Worm (Caenorhabditis elegans) whole organism, L3 larva: ENCODE measurements around the gene T05A8.6.
A peak's percentile ranks its signal among the peaks of the same experiment; 100 is the strongest.

Source experiments
- R02D3.7 ChIP-seq: fragments of 150-350 bp; optimal IDR thresholded peaks from 2 replicates; lab custom pipeline; 2014; ENCODE audit warnings: missing biosample characterization, missing genetic modification characterization
- ZK546.5 ChIP-seq: sonication (generic microtip); optimal IDR thresholded peaks from 2 replicates; lab custom pipeline; 2017; ENCODE audit warnings: missing biosample characterization, missing genetic modification characterization
- aly-2 ChIP-seq: fragments of 150-350 bp; optimal IDR thresholded peaks from 2 replicates; lab custom pipeline; 2014; ENCODE audit warnings: missing biosample characterization, missing genetic modification characterization
- ama-1 ChIP-seq: fragments of 150-350 bp; optimal IDR thresholded peaks from 2 replicates; lab custom pipeline; 2018
- ceh-16 ChIP-seq: sonication (generic microtip); optimal IDR thresholded peaks from 2 replicates; lab custom pipeline; 2017; ENCODE audit warnings: missing biosample characterization, missing genetic modification characterization
- ceh-28 ChIP-seq: fragments of 150-350 bp; optimal IDR thresholded peaks from 2 replicates; lab custom pipeline; 2014; ENCODE audit warnings: missing biosample characterization, missing genetic modification reagents, missing genetic modification characterization
- ceh-82 ChIP-seq: fragments of 150-350 bp; optimal IDR thresholded peaks from 2 replicates; lab custom pipeline; 2014; ENCODE audit warnings: missing biosample characterization, missing genetic modification characterization
- ceh-9 ChIP-seq: sonication (generic microtip); optimal IDR thresholded peaks from 2 replicates; lab custom pipeline; 2018; ENCODE audit warnings: missing biosample characterization, missing genetic modification characterization
- egl-5 ChIP-seq: fragments of 150-350 bp; optimal IDR thresholded peaks from 2 replicates; lab custom pipeline; 2017; ENCODE audit warnings: missing biosample characterization, missing genetic modification reagents, missing genetic modification characterization, inconsistent platforms
- elt-2 ChIP-seq: sonication (generic microtip); optimal IDR thresholded peaks from 2 replicates; lab custom pipeline; 2016; ENCODE audit warnings: missing genetic modification reagents, mild to moderate bottlenecking, missing genetic modification characterization, missing compliant biosample characterization
- elt-3 ChIP-seq, 3 experiments: fragments of 150-350 bp in 1 of 3; sonication (generic microtip) in 2 of 3; optimal IDR thresholded peaks; 2 replicates in 2 of 3; 4 replicates in 1 of 3; lab custom pipeline; 2014 to 2017; ENCODE audit warnings: missing biosample characterization in 3 of 3, missing genetic modification characterization in 3 of 3
- eor-1 ChIP-seq, 2 experiments: fragments of 150-350 bp; optimal IDR thresholded peaks; 2 replicates each; lab custom pipeline; 2014 to 2018; ENCODE audit warnings: missing biosample characterization in 2 of 2, missing genetic modification characterization in 2 of 2
- fkh-2 ChIP-seq: fragments of 150-350 bp; optimal IDR thresholded peaks from 2 replicates; lab custom pipeline; 2014; ENCODE audit warnings: missing biosample characterization, missing genetic modification reagents, missing genetic modification characterization
- fos-1 ChIP-seq: fragments of 150-350 bp; optimal IDR thresholded peaks from 2 replicates; lab custom pipeline; 2014; ENCODE audit warnings: missing biosample characterization, missing genetic modification characterization
- hmg-11 ChIP-seq: sonication (generic microtip); optimal IDR thresholded peaks from 2 replicates; lab custom pipeline; 2016; ENCODE audit warnings: missing genetic modification characterization, missing compliant biosample characterization
- jun-1 ChIP-seq: fragments of 150-350 bp; optimal IDR thresholded peaks from 2 replicates; lab custom pipeline; 2014; ENCODE audit warnings: missing biosample characterization, missing genetic modification reagents, missing genetic modification characterization
- lin-15B ChIP-seq: fragments of 150-350 bp; optimal IDR thresholded peaks from 2 replicates; lab custom pipeline; 2014; ENCODE audit warnings: missing biosample characterization, missing genetic modification characterization
- lin-39 ChIP-seq: fragments of 150-350 bp; optimal IDR thresholded peaks from 2 replicates; lab custom pipeline; 2018; ENCODE audit warnings: missing biosample characterization, missing genetic modification reagents, missing genetic modification characterization
- lsy-12 ChIP-seq: sonication (generic microtip); optimal IDR thresholded peaks from 2 replicates; lab custom pipeline; 2016; ENCODE audit warnings: mild to moderate bottlenecking, missing genetic modification characterization, missing compliant biosample characterization
- mdl-1 ChIP-seq: fragments of 150-350 bp; optimal IDR thresholded peaks from 2 replicates; lab custom pipeline; 2014; ENCODE audit warnings: missing biosample characterization, missing genetic modification characterization
- mml-1 ChIP-seq: fragments of 150-350 bp; sonication (generic microtip); optimal IDR thresholded peaks from 3 replicates; lab custom pipeline; 2014; ENCODE audit warnings: missing biosample characterization, missing genetic modification characterization
- nhr-12 ChIP-seq: fragments of 150-350 bp; optimal IDR thresholded peaks from 2 replicates; lab custom pipeline; 2014; ENCODE audit warnings: missing biosample characterization, missing genetic modification characterization
- nhr-23 ChIP-seq: fragments of 150-350 bp; optimal IDR thresholded peaks from 2 replicates; lab custom pipeline; 2014; ENCODE audit warnings: missing biosample characterization, missing genetic modification reagents, missing genetic modification characterization
- nhr-237 ChIP-seq: fragments of 150-350 bp; optimal IDR thresholded peaks from 2 replicates; lab custom pipeline; 2014; ENCODE audit warnings: missing biosample characterization, missing genetic modification characterization
- nhr-25 ChIP-seq: sonication (generic microtip); optimal IDR thresholded peaks from 2 replicates; lab custom pipeline; 2017; ENCODE audit warnings: missing biosample characterization, missing genetic modification characterization
- nhr-28 ChIP-seq: fragments of 150-350 bp; optimal IDR thresholded peaks from 2 replicates; lab custom pipeline; 2014; ENCODE audit warnings: missing biosample characterization, missing genetic modification characterization
- nhr-43 ChIP-seq: sonication (generic microtip); optimal IDR thresholded peaks from 2 replicates; lab custom pipeline; 2016; ENCODE audit warnings: mild to moderate bottlenecking, missing genetic modification characterization, missing compliant biosample characterization; ENCODE audit not compliant: poor library complexity, severe bottlenecking
- nhr-67 ChIP-seq: fragments of 150-350 bp; optimal IDR thresholded peaks from 2 replicates; lab custom pipeline; 2014; ENCODE audit warnings: missing biosample characterization, missing genetic modification characterization
- nhr-76 ChIP-seq: fragments of 150-350 bp; sonication (generic microtip); optimal IDR thresholded peaks from 5 replicates; lab custom pipeline; 2014; ENCODE audit warnings: missing biosample characterization, missing genetic modification characterization
- pha-4 ChIP-seq: fragments of 150-350 bp; optimal IDR thresholded peaks from 2 replicates; lab custom pipeline; 2014; ENCODE audit warnings: missing biosample characterization, missing genetic modification reagents, missing genetic modification characterization
- pqm-1 ChIP-seq: fragments of 150-350 bp; optimal IDR thresholded peaks from 2 replicates; lab custom pipeline; 2017; ENCODE audit warnings: missing biosample characterization, missing genetic modification characterization, inconsistent platforms
- skn-1 ChIP-seq: fragments of 150-350 bp; optimal IDR thresholded peaks from 2 replicates; lab custom pipeline; 2014; ENCODE audit warnings: missing biosample characterization, missing genetic modification characterization
- tbx-2 ChIP-seq: sonication (generic microtip); optimal IDR thresholded peaks from 2 replicates; lab custom pipeline; 2016; ENCODE audit warnings: mild to moderate bottlenecking, missing genetic modification characterization, missing compliant biosample characterization
- unc-39 ChIP-seq: sonication (generic microtip); optimal IDR thresholded peaks from 4 replicates; lab custom pipeline; 2017; ENCODE audit warnings: missing biosample characterization, missing genetic modification characterization
- unc-62 ChIP-seq: fragments of 150-350 bp; sonication (generic microtip); optimal IDR thresholded peaks from 4 replicates; lab custom pipeline; 2014; ENCODE audit warnings: missing biosample characterization, missing genetic modification reagents, missing genetic modification characterization
- zag-1 ChIP-seq: fragments of 150-350 bp; optimal IDR thresholded peaks from 2 replicates; lab custom pipeline; 2014; ENCODE audit warnings: missing biosample characterization, missing genetic modification characterization
- ztf-11 ChIP-seq: fragments of 150-350 bp; optimal IDR thresholded peaks from 2 replicates; lab custom pipeline; 2014; ENCODE audit warnings: missing biosample characterization, missing genetic modification characterization
- ztf-4 ChIP-seq: fragments of 150-350 bp; optimal IDR thresholded peaks from 2 replicates; lab custom pipeline; 2014; ENCODE audit warnings: missing biosample characterization, missing genetic modification characterization

T05A8.6 gene

DNA sequence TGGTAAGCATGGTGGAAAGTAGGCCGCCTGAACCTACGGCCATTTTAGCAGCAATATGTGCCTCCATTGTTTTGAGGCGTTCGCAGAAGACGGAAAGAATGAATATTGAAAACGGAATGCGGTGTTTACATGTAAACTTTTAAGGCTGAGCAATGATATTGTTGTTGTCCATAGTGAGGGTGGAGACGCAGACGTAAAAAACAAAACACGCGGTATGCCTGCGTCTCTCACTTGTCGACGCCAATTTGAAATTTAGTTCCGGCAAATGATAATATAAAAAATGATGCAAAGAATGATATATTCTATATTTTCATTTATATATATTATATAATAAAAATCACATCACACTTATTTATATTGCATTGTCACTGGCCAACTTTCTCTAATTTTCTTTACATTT is 31.6 kb downstream of the T05A8.6 start, which contains the start of gene Y47G7B.2:
Gene Y47G7B.2, minus strand, starts transcription at position 143 of the 400 bp plus-strand sequence.
- TF ChIP-seq egl-5 (tag; lab: Kevin White, UChicago) (peak; percentile 15), nhr-67 (tag; lab: Kevin White, UChicago) (no peak), nhr-25 (tag; lab: Kevin White, UChicago) (no peak), nhr-76 (tag; lab: Kevin White, UChicago) (no peak), ceh-82 (tag; lab: Kevin White, UChicago) (no peak), skn-1 (tag; lab: Kevin White, UChicago) (no peak), nhr-28 (tag; lab: Kevin White, UChicago) (no peak), lin-39 (tag; lab: Kevin White, UChicago) (peak; percentile 16), zag-1 (tag; lab: Kevin White, UChicago) (no peak), elt-2 (tag; lab: Kevin White, UChicago) (peak; percentile 23), ceh-28 (tag; lab: Kevin White, UChicago) (no peak), hmg-11 (tag; lab: Kevin White, UChicago) (no peak), tbx-2 (tag; lab: Kevin White, UChicago) (no peak), mdl-1 (tag; lab: Kevin White, UChicago) (no peak), ama-1 (lab: Kevin White, UChicago) (no peak), elt-3 (tag; optimal IDR thresholded peaks at IDR 0.05; lab: Kevin White, UChicago) (no peak), fkh-2 (tag; lab: Kevin White, UChicago) (no peak), unc-39 (tag; lab: Kevin White, UChicago) (no peak)

DNA sequence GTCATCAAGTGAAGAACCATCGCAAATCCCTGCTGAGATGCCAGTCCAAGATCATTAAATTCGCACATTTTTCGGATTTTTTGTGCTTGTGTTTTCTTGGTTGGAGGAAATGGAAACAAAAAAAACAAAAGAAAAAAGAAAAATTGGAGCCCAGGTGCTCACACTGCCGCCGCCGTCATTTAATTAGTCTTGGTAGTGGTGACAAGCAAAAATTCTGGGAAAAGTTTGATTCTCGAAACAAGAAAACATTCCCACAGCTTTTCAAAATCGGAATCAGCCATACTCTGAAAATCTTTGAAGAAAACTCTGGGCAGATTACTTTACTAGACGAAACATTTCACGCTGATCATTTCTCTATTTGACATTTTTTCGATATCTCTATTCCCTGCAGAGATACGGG is 34.3 kb downstream of the T05A8.6 start, which contains the start of gene srh-128:
Gene srh-128, minus strand, starts transcription at position 101 of the 400 bp plus-strand sequence.
- TF ChIP-seq pha-4 (tag; lab: Kevin White, UChicago) = no peak
- TF ChIP-seq unc-39 (tag; lab: Kevin White, UChicago) = no peak
- TF ChIP-seq zag-1 (tag; lab: Kevin White, UChicago) = no peak
- TF ChIP-seq ceh-82 (tag; lab: Kevin White, UChicago) = no peak
- no peak for TF ChIP-seq ceh-9 (tag; lab: Kevin White, UChicago)
- TF ChIP-seq skn-1 (tag; lab: Kevin White, UChicago) = no peak
- TF ChIP-seq nhr-23 (tag; lab: Kevin White, UChicago) = no peak
- no peak for TF ChIP-seq pqm-1 (tag; lab: Kevin White, UChicago)
- no peak for TF ChIP-seq nhr-237 (tag; lab: Kevin White, UChicago)

DNA sequence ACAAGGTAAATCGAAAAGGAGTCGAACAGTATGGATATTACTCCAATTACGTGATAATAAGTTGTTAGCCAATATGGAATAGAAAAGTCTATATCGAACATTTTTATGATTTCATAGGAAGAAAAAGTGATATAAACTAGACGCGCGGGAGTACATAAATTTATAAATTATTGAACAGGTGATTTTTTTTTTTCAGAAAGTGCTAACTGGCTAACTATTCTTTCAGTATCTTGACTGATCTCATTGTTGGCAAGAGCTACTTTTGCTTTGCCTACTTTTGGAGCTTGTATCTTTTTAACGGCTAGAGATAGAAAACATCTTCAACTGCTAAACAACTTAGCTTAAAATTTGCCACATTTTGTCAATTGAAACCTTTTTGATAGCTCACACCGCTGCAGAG is 36.8 kb downstream of the T05A8.6 start, which contains the start of gene sri-60:
Gene sri-60, minus strand, starts transcription at position 101 of the 400 bp plus-strand sequence.
- TF ChIP-seq R02D3.7 = no peak
- TF ChIP-seq lin-15B = no peak
- TF ChIP-seq pqm-1 (tag; lab: Kevin White, UChicago) = no peak
- TF ChIP-seq zag-1 (tag; lab: Kevin White, UChicago) = no peak
- TF ChIP-seq unc-62 (GFP tag; lab: Kevin White, UChicago) = no peak
- TF ChIP-seq ceh-16 (tag; lab: Kevin White, UChicago) = no peak
- no peak for TF ChIP-seq nhr-43 (tag; lab: Kevin White, UChicago)
- TF ChIP-seq nhr-76 (tag; lab: Kevin White, UChicago) = no peak
- TF ChIP-seq lsy-12 (tag; lab: Kevin White, UChicago) = no peak
- no peak for TF ChIP-seq lin-39 (tag; lab: Kevin White, UChicago)
- no peak for TF ChIP-seq ceh-9 (tag; lab: Kevin White, UChicago)
- TF ChIP-seq aly-2 (tag; lab: Kevin White, UChicago) = no peak
- no peak for TF ChIP-seq egl-5 (tag; lab: Kevin White, UChicago)
- no peak for TF ChIP-seq fkh-2 (tag; lab: Kevin White, UChicago)
- no peak for TF ChIP-seq ztf-11 (tag; lab: Kevin White, UChicago)
- no peak for TF ChIP-seq ztf-4 (tag; lab: Kevin White, UChicago)
- TF ChIP-seq ZK546.5 (tag; lab: Kevin White, UChicago) = no peak
- no peak for TF ChIP-seq mml-1 (tag; lab: Kevin White, UChicago)
- no peak for TF ChIP-seq skn-1 (tag; lab: Kevin White, UChicago)

DNA sequence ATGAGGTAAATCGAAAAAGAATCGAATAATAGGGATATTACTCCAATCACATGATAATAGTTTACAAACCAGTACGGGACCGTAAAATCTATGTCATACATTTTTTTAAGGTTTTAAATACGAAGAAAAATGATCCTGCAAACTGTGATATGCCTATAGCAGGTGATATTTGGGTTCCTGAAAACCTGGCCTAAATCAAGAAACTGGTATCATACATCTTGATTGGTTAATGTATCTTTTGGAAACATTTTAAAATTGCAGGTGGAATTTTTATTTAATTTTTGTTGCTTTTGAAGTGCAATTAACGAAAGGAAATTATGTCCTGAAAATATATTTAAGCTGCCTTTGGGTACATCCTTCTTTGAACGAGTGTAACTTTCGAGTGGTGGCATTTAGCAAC is 39.3 kb downstream of the T05A8.6 start, which contains the start of gene sri-61:
Gene sri-61, minus strand, starts transcription at position 101 of the 400 bp plus-strand sequence.
- TF ChIP-seq jun-1 (no peak), nhr-28 (tag; lab: Kevin White, UChicago) (no peak), zag-1 (tag; lab: Kevin White, UChicago) (no peak), aly-2 (tag; lab: Kevin White, UChicago) (no peak), elt-3 (tag; optimal IDR thresholded peaks at IDR 0.05; lab: Kevin White, UChicago) (no peak), ztf-11 (tag; lab: Kevin White, UChicago) (no peak), mdl-1 (tag; lab: Kevin White, UChicago) (no peak), fos-1 (tag; lab: Kevin White, UChicago) (no peak), hmg-11 (tag; lab: Kevin White, UChicago) (no peak), ceh-16 (tag; lab: Kevin White, UChicago) (no peak), eor-1 (tag; optimal IDR thresholded peaks at IDR 0.05; lab: Kevin White, UChicago) (no peak), nhr-12 (tag; lab: Kevin White, UChicago) (no peak), nhr-23 (tag; lab: Kevin White, UChicago) (no peak), skn-1 (tag; lab: Kevin White, UChicago) (no peak)
- TF ChIP-seq, all 47 proteins: peak for 0
